Fruit fly (Drosophila melanogaster) whole organism, adult: ENCODE data around the gene shd.

ENCODE experiments used
- CG12768 ChIP-seq: fragments of 200-800 bp; sonication (Bioruptor generic); optimal IDR thresholded peaks from 2 replicates; lab custom pipeline; 2017; ENCODE audit warnings: missing biosample characterization, missing genetic modification characterization, mild to moderate bottlenecking, moderate library complexity, missing genetic modification reagents
- CG14711 ChIP-seq: fragments of 200-800 bp; sonication (Bioruptor generic); optimal IDR thresholded peaks from 2 replicates; lab custom pipeline; 2018; ENCODE audit warnings: missing biosample characterization, mild to moderate bottlenecking, missing genetic modification characterization, moderate library complexity
- CG33017 ChIP-seq: fragments of 200-800 bp; sonication (Bioruptor generic); optimal IDR thresholded peaks from 2 replicates; lab custom pipeline; 2018; ENCODE audit warnings: missing biosample characterization, mild to moderate bottlenecking, missing genetic modification characterization, moderate library complexity
- CG5204 ChIP-seq: fragments of 200-800 bp; sonication (Bioruptor generic); optimal IDR thresholded peaks from 2 replicates; lab custom pipeline; 2016; ENCODE audit warnings: missing biosample characterization, missing genetic modification characterization
- CG7101 ChIP-seq: fragments of 200-800 bp; sonication (Bioruptor generic); optimal IDR thresholded peaks from 2 replicates; lab custom pipeline; 2018; ENCODE audit warnings: missing biosample characterization, mild to moderate bottlenecking, missing genetic modification characterization, moderate library complexity
- Crg-1 ChIP-seq: fragments of 200-800 bp; sonication (Bioruptor generic); optimal IDR thresholded peaks from 2 replicates; lab custom pipeline; 2016; ENCODE audit warnings: missing biosample characterization, missing genetic modification characterization
- Hr96 ChIP-seq: fragments of 200-800 bp; sonication (Bioruptor generic); optimal IDR thresholded peaks from 2 replicates; lab custom pipeline; 2016; ENCODE audit warnings: missing biosample characterization, missing genetic modification characterization
- cnc ChIP-seq, 2 experiments: fragments of >200 bp; optimal IDR thresholded peaks; 2 replicates each; lab custom pipeline; 2017
- kay ChIP-seq: fragments of 200-800 bp; sonication (Bioruptor generic); peaks from one replicate; lab custom pipeline; 2016; ENCODE audit warnings: missing biosample characterization, missing genetic modification characterization, borderline replicate concordance
- tj ChIP-seq: fragments of 200-800 bp; sonication (Bioruptor generic); optimal IDR thresholded peaks from 3 replicates; lab custom pipeline; 2017; ENCODE audit warnings: missing biosample characterization, mild to moderate bottlenecking, missing genetic modification characterization, moderate library complexity

DNA sequence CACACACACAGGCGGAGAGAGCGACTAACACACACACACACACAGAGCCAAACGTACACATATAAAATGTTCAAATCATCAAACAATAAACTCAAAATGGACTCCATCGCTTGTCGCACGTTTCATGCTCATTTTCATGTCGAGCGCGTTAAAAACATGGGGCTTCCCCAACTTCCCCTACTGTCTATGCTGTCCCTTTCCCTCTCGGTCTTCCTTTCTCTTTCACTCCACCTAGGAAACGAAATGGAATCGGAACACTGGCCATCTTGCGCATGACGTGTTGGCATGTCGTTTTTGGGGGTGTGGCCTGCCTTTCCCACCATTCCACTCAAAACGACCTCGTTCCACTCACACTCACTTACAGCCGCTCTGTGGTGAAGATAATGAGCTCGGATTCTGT is 35.4 kb upstream of the shd start:
- TF ChIP-seq CG7101 (tag; lab: Kevin White, UChicago) (no peak), tj (GFP tag; lab: Kevin White, UChicago) (no peak), CG33017 (tag; lab: Kevin White, UChicago) (no peak), CG14711 (tag; lab: Kevin White, UChicago) (no peak), cnc (optimal IDR thresholded peaks at IDR 0.05; lab: Kevin White, UChicago) (no peak), Hr96 (no peak), kay (no peak), CG5204 (GFP tag; lab: Kevin White, UChicago) (no peak), Crg-1 (GFP tag; lab: Kevin White, UChicago) (no peak), CG12768 (GFP tag; lab: Kevin White, UChicago) (no peak)
